Worm (Caenorhabditis elegans) whole organism, L4 larva: Measurements from ENCODE around the gene unc-10.

Experiments used
- F37D6.2 ChIP-seq: sonication (generic microtip); optimal IDR thresholded peaks from 2 replicates; lab custom pipeline; 2016; ENCODE audit warnings: mild to moderate bottlenecking, missing genetic modification characterization, missing compliant biosample characterization
- T20F7.1 ChIP-seq: fragments of 200-800 bp; sonication (Bioruptor generic); optimal IDR thresholded peaks from 2 replicates; lab custom pipeline; 2018; ENCODE audit warnings: mild to moderate bottlenecking, missing genetic modification characterization, missing compliant biosample characterization
- T26A8.4 ChIP-seq: fragments of 200-800 bp; sonication (Bioruptor generic); IDR thresholded peaks from 2 replicates; pipeline ENCODE4 v1.3.6; 2022; ENCODE audit warnings: missing genetic modification characterization, missing compliant biosample characterization
- Y48G9A.11 ChIP-seq: fragments of 200-800 bp; sonication (Bioruptor generic); IDR thresholded peaks from 2 replicates; pipeline ENCODE4 v1.3.6; 2022; ENCODE audit warnings: missing genetic modification reagents, missing genetic modification characterization, missing compliant biosample characterization
- Y5F2A.4 ChIP-seq: fragments of 200-800 bp; sonication (Bioruptor generic); optimal IDR thresholded peaks from 2 replicates; lab custom pipeline; 2018; ENCODE audit warnings: mild to moderate bottlenecking, missing genetic modification characterization, missing compliant biosample characterization
- ZK337.2 ChIP-seq: fragments of 200-800 bp; sonication (Bioruptor generic); IDR thresholded peaks from 2 replicates; pipeline ENCODE4 v1.3.6; 2022; ENCODE audit warnings: missing genetic modification reagents, missing genetic modification characterization, missing compliant biosample characterization
- ZK546.5 ChIP-seq, 2 experiments: sonication (generic microtip); optimal IDR thresholded peaks; 2 replicates each; lab custom pipeline; 2017; ENCODE audit warnings: missing biosample characterization in 2 of 2, missing genetic modification characterization in 2 of 2
- ama-1 ChIP-seq: fragments of 150-350 bp; optimal IDR thresholded peaks from 2 replicates; lab custom pipeline; 2014; ENCODE audit warnings: inconsistent platforms, mixed read lengths
- ceh-62 ChIP-seq: sonication (generic microtip); optimal IDR thresholded peaks from 2 replicates; lab custom pipeline; 2017; ENCODE audit warnings: missing biosample characterization, missing genetic modification characterization
- ces-1 ChIP-seq: fragments of 150-350 bp; sonication (generic microtip); optimal IDR thresholded peaks from 4 replicates; lab custom pipeline; 2014; ENCODE audit warnings: missing biosample characterization, missing genetic modification reagents, missing genetic modification characterization
- cey-2 ChIP-seq: sonication (generic microtip); optimal IDR thresholded peaks from 3 replicates; lab custom pipeline; 2017; ENCODE audit warnings: missing genetic modification characterization, mild to moderate bottlenecking, missing compliant biosample characterization, antibody characterized with exemption, borderline replicate concordance; ENCODE audit not compliant: insufficient read depth
- daf-16 ChIP-seq, 3 experiments: sonication (generic microtip); optimal IDR thresholded peaks; 2 replicates each; lab custom pipeline; 2016 to 2017; ENCODE audit warnings: missing genetic modification characterization in 3 of 3, missing genetic modification reagents in 3 of 3, mild to moderate bottlenecking in 2 of 3, missing compliant biosample characterization in 2 of 3, missing biosample characterization in 1 of 3, moderate library complexity in 1 of 3
- daf-19 ChIP-seq: fragments of 200-800 bp; sonication (Bioruptor generic); conservative IDR thresholded peaks from 2 replicates; pipeline ENCODE4 v1.3.6; 2022; ENCODE audit warnings: missing genetic modification characterization, missing compliant biosample characterization
- dmd-6 ChIP-seq: fragments of 200-800 bp; sonication (Bioruptor generic); IDR thresholded peaks from 2 replicates; pipeline ENCODE4 v1.3.6; 2022; ENCODE audit warnings: missing genetic modification reagents, missing genetic modification characterization, missing compliant biosample characterization
- dmd-8 ChIP-seq: fragments of 200-800 bp; sonication (Bioruptor generic); IDR thresholded peaks from 2 replicates; pipeline ENCODE4 v1.3.6; 2022; ENCODE audit warnings: missing genetic modification characterization, missing compliant biosample characterization
- dpl-1 ChIP-seq: fragments of 150-350 bp; optimal IDR thresholded peaks from 2 replicates; lab custom pipeline; 2014; ENCODE audit warnings: missing biosample characterization, missing genetic modification reagents, missing genetic modification characterization
- duxl-1 ChIP-seq: sonication (generic microtip); optimal IDR thresholded peaks from 2 replicates; lab custom pipeline; 2016; ENCODE audit warnings: mild to moderate bottlenecking, missing genetic modification characterization, moderate library complexity, missing compliant biosample characterization; ENCODE audit not compliant: poor library complexity
- dve-1 ChIP-seq: sonication (generic microtip); optimal IDR thresholded peaks from 2 replicates; lab custom pipeline; 2017; ENCODE audit warnings: antibody characterized with exemption, mild to moderate bottlenecking, missing genetic modification characterization, missing compliant biosample characterization; ENCODE audit not compliant: insufficient read depth
- egl-43 ChIP-seq: fragments of 200-800 bp; sonication (Bioruptor generic); IDR thresholded peaks from 2 replicates; pipeline ENCODE4 v1.3.6; 2022; ENCODE audit warnings: missing genetic modification reagents, missing genetic modification characterization, missing compliant biosample characterization
- fos-1 ChIP-seq: fragments of 150-350 bp; optimal IDR thresholded peaks from 2 replicates; lab custom pipeline; 2014; ENCODE audit warnings: missing biosample characterization, missing genetic modification characterization
- hif-1 ChIP-seq, 2 experiments: sonication (generic microtip); optimal IDR thresholded peaks; 2 replicates each; lab custom pipeline; 2016 to 2017; ENCODE audit warnings: missing compliant biosample characterization in 2 of 2, missing genetic modification characterization in 2 of 2, missing genetic modification reagents in 2 of 2, missing genotype in 2 of 2, mild to moderate bottlenecking in 1 of 2
- hlh-11 ChIP-seq: fragments of 200-800 bp; sonication (Bioruptor generic); optimal IDR thresholded peaks from 2 replicates; lab custom pipeline; 2018; ENCODE audit warnings: mild to moderate bottlenecking, missing genetic modification characterization, missing compliant biosample characterization
- lin-1 ChIP-seq: fragments of 200-800 bp; sonication (Bioruptor generic); IDR thresholded peaks from 2 replicates; pipeline ENCODE4 v1.3.6; 2022; ENCODE audit warnings: missing genetic modification reagents, missing genetic modification characterization, missing compliant biosample characterization
- lin-29 ChIP-seq: fragments of 200-800 bp; sonication (Bioruptor generic); IDR thresholded peaks from 2 replicates; pipeline ENCODE4 v1.3.6; 2022; ENCODE audit warnings: missing genetic modification reagents, missing genetic modification characterization, missing compliant biosample characterization
- madf-9 ChIP-seq: fragments of 200-800 bp; sonication (Bioruptor generic); conservative IDR thresholded peaks from 2 replicates; pipeline ENCODE4 v1.3.6; 2022; ENCODE audit warnings: missing genetic modification reagents, missing genetic modification characterization, missing compliant biosample characterization
- mdl-1 ChIP-seq, 2 experiments: fragments of 150-350 bp in 1 of 2; sonication (generic microtip) in 1 of 2; optimal IDR thresholded peaks; 2 replicates each; lab custom pipeline; 2014 to 2017; ENCODE audit warnings: missing biosample characterization in 2 of 2, missing genetic modification characterization in 2 of 2
- mdt-29 ChIP-seq: fragments of 200-800 bp; sonication (Bioruptor generic); IDR thresholded peaks from 2 replicates; pipeline ENCODE4 v1.3.6; 2022; ENCODE audit warnings: missing genetic modification reagents, missing genetic modification characterization, missing compliant biosample characterization
- nhr-10 ChIP-seq: fragments of 150-350 bp; optimal IDR thresholded peaks from 2 replicates; lab custom pipeline; 2014; ENCODE audit warnings: missing biosample characterization, missing genetic modification characterization
- nhr-102 ChIP-seq: sonication (generic microtip); optimal IDR thresholded peaks from 2 replicates; lab custom pipeline; 2016; ENCODE audit warnings: mild to moderate bottlenecking, missing genetic modification characterization, moderate library complexity, missing compliant biosample characterization
- nhr-41 ChIP-seq: fragments of 200-800 bp; sonication (Bioruptor generic); IDR thresholded peaks from 2 replicates; pipeline ENCODE4 v1.3.6; 2022; ENCODE audit warnings: missing genetic modification reagents, missing genetic modification characterization, missing compliant biosample characterization
- nhr-42 ChIP-seq: fragments of 200-800 bp; sonication (Bioruptor generic); IDR thresholded peaks from 2 replicates; pipeline ENCODE4 v1.3.6; 2022; ENCODE audit warnings: missing genetic modification characterization, missing compliant biosample characterization
- nhr-48 ChIP-seq: sonication (generic microtip); optimal IDR thresholded peaks from 2 replicates; lab custom pipeline; 2016; ENCODE audit warnings: mild to moderate bottlenecking, missing genetic modification characterization, missing compliant biosample characterization
- php-3 ChIP-seq: fragments of 200-800 bp; sonication (Bioruptor generic); IDR thresholded peaks from 2 replicates; pipeline ENCODE4 v1.3.6; 2022; ENCODE audit warnings: missing genetic modification reagents, missing genetic modification characterization, missing compliant biosample characterization
- saeg-2 ChIP-seq: fragments of 200-800 bp; sonication (Bioruptor generic); IDR thresholded peaks from 2 replicates; pipeline ENCODE4 v1.3.6; 2022; ENCODE audit warnings: missing genetic modification reagents, missing genetic modification characterization, missing compliant biosample characterization
- tag-97 ChIP-seq: fragments of 200-800 bp; sonication (Bioruptor generic); IDR thresholded peaks from 2 replicates; pipeline ENCODE4 v1.3.6; 2022; ENCODE audit warnings: missing genetic modification characterization, missing compliant biosample characterization
- tra-1 ChIP-seq: fragments of 200-800 bp; sonication (Bioruptor generic); IDR thresholded peaks from 2 replicates; pipeline ENCODE4 v1.3.6; 2022; ENCODE audit warnings: missing genetic modification reagents, missing genetic modification characterization, missing compliant biosample characterization
- unc-62 ChIP-seq, 3 experiments: fragments of 150-350 bp in 1 of 3; sonication (generic microtip); optimal IDR thresholded peaks in 2 of 3; peaks in 1 of 3; 1 replicate in 1 of 3; 2 replicates in 2 of 3; lab custom pipeline; 2014 to 2017; ENCODE audit warnings: missing biosample characterization in 3 of 3, missing genetic modification characterization in 3 of 3, missing genetic modification reagents in 3 of 3, missing genotype in 1 of 3
- zfp-2 ChIP-seq: sonication (generic microtip); optimal IDR thresholded peaks from 2 replicates; lab custom pipeline; 2016; ENCODE audit warnings: mild to moderate bottlenecking, missing genetic modification characterization, missing compliant biosample characterization
- zfp-3 ChIP-seq: fragments of 200-800 bp; sonication (Bioruptor generic); conservative IDR thresholded peaks from 2 replicates; pipeline ENCODE4 v1.3.6; 2022; ENCODE audit warnings: missing genetic modification reagents, missing genetic modification characterization, missing compliant biosample characterization

The unc-10 gene

ce11 chrX:7320115-7320711 is 40.1 kb upstream of the unc-10 start, which contains the start of gene spp-5 (continued):
- TF ChIP-seq tag-97 (GFP tag; lab: Robert Waterston, UW): no peak
- no peak for TF ChIP-seq egl-43 (GFP tag; lab: Robert Waterston, UW)
- peak; percentile 90 for TF ChIP-seq dmd-6 (GFP tag; lab: Robert Waterston, UW)
- no peak for TF ChIP-seq daf-16 (GFP tag; optimal IDR thresholded peaks at IDR 0.05; lab: Kevin White, UChicago)
- TF ChIP-seq daf-16 (tag; optimal IDR thresholded peaks at IDR 0.05; lab: Kevin White, UChicago): peak; percentile 95
- TF ChIP-seq dmd-8 (GFP tag; lab: Robert Waterston, UW): no peak
- peak; percentile 90 for TF ChIP-seq php-3 (GFP tag; lab: Robert Waterston, UW)
- no peak for TF ChIP-seq nhr-41 (GFP tag; lab: Robert Waterston, UW)
- TF ChIP-seq T26A8.4 (GFP tag; lab: Robert Waterston, UW): 0 out of 2 replicates have a peak, but pooled peaks have one; percentile 9
- peak in 1 of 2 experiments; percentile 67 for TF ChIP-seq mdl-1 (tag; optimal IDR thresholded peaks at IDR 0.05; lab: Kevin White, UChicago)
- TF ChIP-seq madf-9: no peak
- TF ChIP-seq hif-1 (tag; optimal IDR thresholded peaks at IDR 0.05; lab: Kevin White, UChicago): no peak
- peak; percentile 79 for TF ChIP-seq ama-1 (lab: Kevin White, UChicago)
- TF ChIP-seq fos-1 (tag; lab: Kevin White, UChicago): no peak
- TF ChIP-seq nhr-102 (tag; lab: Kevin White, UChicago): peak; percentile 39
- TF ChIP-seq ZK337.2: no peak
- peak; percentile 76 for TF ChIP-seq dve-1
- TF ChIP-seq lin-29 (GFP tag; lab: Robert Waterston, UW): no peak
- TF ChIP-seq nhr-10 (tag; lab: Kevin White, UChicago): peak; percentile 12
- peak; percentile 83 for TF ChIP-seq tra-1
- TF ChIP-seq nhr-48: peak; percentile 23
- TF ChIP-seq lin-1: 0 out of 2 replicates have a peak, but pooled peaks have one; percentile 12

- TF ChIP-seq daf-19 (no peak), duxl-1 (tag; lab: Kevin White, UChicago) (no peak), zfp-3 (GFP tag; lab: Robert Waterston, UW) (no peak), cey-2 (tag; lab: Kevin White, UChicago) (no peak), nhr-42 (GFP tag; lab: Robert Waterston, UW) (no peak), unc-62 (GFP tag; optimal IDR thresholded peaks at IDR 0.05 in 1 of 2; lab: Kevin White, UChicago) (no peak), unc-62 (tag; optimal IDR thresholded peaks at IDR 0.05; lab: Kevin White, UChicago) (no peak), ceh-62 (tag; lab: Kevin White, UChicago) (no peak), ces-1 (GFP tag; lab: Kevin White, UChicago) (no peak), daf-16 (GFP tag; optimal IDR thresholded peaks at IDR 0.05; lab: Kevin White, UChicago) (no peak), daf-16 (tag; optimal IDR thresholded peaks at IDR 0.05; lab: Kevin White, UChicago) (peak; percentile 78), hlh-11 (tag; lab: Kevin White, UChicago) (peak; percentile 3), mdt-29 (no peak), zfp-2 (tag; lab: Kevin White, UChicago) (no peak), dmd-6 (GFP tag; lab: Robert Waterston, UW) (peak; percentile 62), saeg-2 (GFP tag; lab: Robert Waterston, UW) (no peak), dpl-1 (no peak), ZK546.5 (tag; optimal IDR thresholded peaks at IDR 0.05; lab: Kevin White, UChicago) (no peak), F37D6.2 (tag; lab: Kevin White, UChicago) (no peak), T20F7.1 (no peak), Y5F2A.4 (GFP tag; lab: Kevin White, UChicago) (no peak), Y48G9A.11 (GFP tag; lab: Robert Waterston, UW) (no peak)
- TF ChIP-seq, all 104 proteins: peak for 3
Measured at ce11 chrX:7318639-7319038, 38.5 kb upstream of the unc-10 start, which contains the start of gene spp-4. Gene spp-4 (minus strand): TSS chrX:7318756.
